Worm (Caenorhabditis elegans) whole organism, L2 larva: ENCODE data around the gene F49H12.3.

ENCODE experiments used
- ama-1 ChIP-seq: fragments of 150-350 bp; optimal IDR thresholded peaks from 2 replicates; lab custom pipeline; 2018; ENCODE audit warnings: inconsistent platforms
- egl-27 ChIP-seq: sonication (generic microtip); optimal IDR thresholded peaks from 3 replicates; lab custom pipeline; 2017; ENCODE audit warnings: missing biosample characterization, missing genetic modification reagents, missing genetic modification characterization
- elt-1 ChIP-seq: fragments of 150-350 bp; optimal IDR thresholded peaks from 2 replicates; lab custom pipeline; 2014; ENCODE audit warnings: missing biosample characterization, missing genetic modification characterization
- nhr-25 ChIP-seq: fragments of 150-350 bp; sonication (generic microtip); optimal IDR thresholded peaks from 3 replicates; lab custom pipeline; 2014; ENCODE audit warnings: missing biosample characterization, missing genetic modification characterization
- unc-62 ChIP-seq: fragments of 150-350 bp; optimal IDR thresholded peaks from 2 replicates; lab custom pipeline; 2014; ENCODE audit warnings: missing biosample characterization, missing genetic modification reagents, missing genetic modification characterization
- ztf-11 ChIP-seq: sonication (generic microtip); optimal IDR thresholded peaks from 2 replicates; lab custom pipeline; 2017; ENCODE audit warnings: missing biosample characterization, missing genetic modification characterization
- ztf-4 ChIP-seq: fragments of 150-350 bp; optimal IDR thresholded peaks from 2 replicates; lab custom pipeline; 2014; ENCODE audit warnings: missing biosample characterization, missing genetic modification characterization

DNA sequence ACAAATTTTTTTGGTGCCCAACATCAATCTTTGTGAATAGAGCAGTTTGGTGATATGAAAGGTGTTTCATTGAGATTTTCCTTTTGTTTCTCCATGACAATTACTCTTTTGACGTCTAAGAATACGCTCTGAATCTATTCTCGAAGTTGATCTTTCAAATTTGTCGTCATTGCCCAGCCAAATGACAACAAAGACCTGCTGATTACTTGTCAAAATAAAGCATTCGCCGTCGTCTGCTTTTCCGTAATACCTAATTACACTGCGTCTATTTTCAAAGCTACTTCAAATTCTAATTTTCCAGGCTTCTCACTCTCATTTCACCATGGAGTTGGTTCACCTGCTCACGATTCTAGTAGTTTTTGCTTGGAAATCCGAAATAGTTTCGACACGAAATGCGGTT is 21.1 kb downstream of the F49H12.3 start, which contains the start of gene F53B1.3:
- TF ChIP-seq ama-1 (lab: Kevin White, UChicago) (no peak), egl-27 (no peak), unc-62 (GFP tag; lab: Kevin White, UChicago) (no peak), nhr-25 (tag; lab: Kevin White, UChicago) (no peak), ztf-4 (tag; lab: Kevin White, UChicago) (no peak), ztf-11 (tag; lab: Kevin White, UChicago) (no peak), elt-1 (tag; lab: Kevin White, UChicago) (no peak)
